Fruit fly (Drosophila melanogaster) whole organism, wandering third instar larva: Measurements from ENCODE around the gene CG13615.

Source experiments
- Abd-B ChIP-seq: fragments of >200 bp; optimal IDR thresholded peaks from 2 replicates; lab custom pipeline; 2017; ENCODE audit warnings: missing biosample characterization, missing genetic modification characterization
- CG32264 ChIP-seq: fragments of 200-800 bp; sonication (Bioruptor generic); optimal IDR thresholded peaks from 2 replicates; lab custom pipeline; 2016; ENCODE audit warnings: missing biosample characterization, missing genetic modification characterization
- CG9705 ChIP-seq: fragments of 200-800 bp; sonication (Bioruptor generic); optimal IDR thresholded peaks from 2 replicates; lab custom pipeline; 2018; ENCODE audit warnings: missing biosample characterization, mild to moderate bottlenecking, missing genetic modification characterization
- CrebA ChIP-seq: fragments of 200-800 bp; sonication (Bioruptor generic); optimal IDR thresholded peaks from 2 replicates; lab custom pipeline; 2016; ENCODE audit warnings: missing biosample characterization, mild to moderate bottlenecking, missing genetic modification characterization, borderline replicate concordance
- Dfd ChIP-seq: fragments of >200 bp; optimal IDR thresholded peaks from 2 replicates; lab custom pipeline; 2017; ENCODE audit warnings: missing biosample characterization, missing genetic modification characterization
- Dif ChIP-seq: fragments of 200-275, 200-300 bp; sonication (Bioruptor generic); optimal IDR thresholded peaks from 2 replicates; lab custom pipeline; 2018; ENCODE audit warnings: missing biosample characterization, missing genetic modification characterization; ENCODE audit not compliant: partially characterized antibody
- GATAd ChIP-seq: sonication (Bioruptor generic); optimal IDR thresholded peaks from 2 replicates; lab custom pipeline; 2016; ENCODE audit warnings: missing biosample characterization, missing genetic modification characterization
- HLH106 ChIP-seq: fragments of 200-800 bp; optimal IDR thresholded peaks from 3 replicates; lab custom pipeline; 2019; ENCODE audit warnings: missing biosample characterization, mild to moderate bottlenecking, missing genetic modification characterization, moderate library complexity
- Hr78 ChIP-seq: fragments of >200 bp; optimal IDR thresholded peaks from 2 replicates; lab custom pipeline; 2017; ENCODE audit warnings: missing biosample characterization, missing genetic modification characterization
- Hr83 ChIP-seq: fragments of 200-300 bp; sonication (Bioruptor generic); optimal IDR thresholded peaks from 2 replicates; lab custom pipeline; 2016; ENCODE audit warnings: missing biosample characterization, mild to moderate bottlenecking, missing genetic modification characterization, moderate library complexity; ENCODE audit not compliant: poor library complexity, severe bottlenecking
- Jra ChIP-seq: sonication (Bioruptor generic); optimal IDR thresholded peaks from 2 replicates; lab custom pipeline; 2016; ENCODE audit warnings: missing biosample characterization, missing genetic modification characterization
- Mio ChIP-seq: sonication (Bioruptor generic); optimal IDR thresholded peaks from 2 replicates; lab custom pipeline; 2016; ENCODE audit warnings: missing biosample characterization, missing genetic modification characterization
- N ChIP-seq: fragments of >200 bp; optimal IDR thresholded peaks from 2 replicates; lab custom pipeline; 2018; ENCODE audit warnings: missing biosample characterization, missing external identifiers, missing genetic modification characterization
- OdsH ChIP-seq: fragments of 200-800 bp; sonication (Bioruptor generic); optimal IDR thresholded peaks from 2 replicates; lab custom pipeline; 2016; ENCODE audit warnings: missing biosample characterization, mild to moderate bottlenecking, missing genetic modification characterization
- Rel ChIP-seq, 2 experiments: fragments of 200-800 bp; sonication (Bioruptor generic) in 1 of 2; optimal IDR thresholded peaks; 2 replicates in 1 of 2; 3 replicates in 1 of 2; lab custom pipeline; 2016 to 2019; ENCODE audit warnings: mild to moderate bottlenecking in 2 of 2, missing biosample characterization in 2 of 2, missing genetic modification characterization in 2 of 2, moderate library complexity in 1 of 2
- Sp1 ChIP-seq: fragments of 200-800 bp; sonication (Bioruptor generic); optimal IDR thresholded peaks from 3 replicates; lab custom pipeline; 2019; ENCODE audit warnings: missing biosample characterization, mild to moderate bottlenecking, missing genetic modification characterization, moderate library complexity
- Vsx2 ChIP-seq: fragments of 200-300, 225-300 bp; sonication (Bioruptor generic); optimal IDR thresholded peaks from 2 replicates; lab custom pipeline; 2018; ENCODE audit warnings: missing biosample characterization, missing genetic modification characterization; ENCODE audit not compliant: partially characterized antibody
- br ChIP-seq: fragments of 200-800 bp; sonication (Bioruptor generic); optimal IDR thresholded peaks from 2 replicates; lab custom pipeline; 2016; ENCODE audit warnings: missing biosample characterization, missing genetic modification characterization
- dl ChIP-seq, 2 experiments: fragments of 175-275, 200-275 bp in 1 of 2; fragments of 200-275 bp in 1 of 2; sonication (Bioruptor generic); optimal IDR thresholded peaks; lab custom pipeline; 2018; ENCODE audit warnings: mild to moderate bottlenecking in 2 of 2, missing biosample characterization in 2 of 2, missing genetic modification characterization in 2 of 2, moderate library complexity in 2 of 2; ENCODE audit not compliant: partially characterized antibody in 2 of 2, insufficient read depth in 1 of 2
- dmrt93B ChIP-seq: fragments of 200-800 bp; sonication (Bioruptor generic); optimal IDR thresholded peaks from 2 replicates; lab custom pipeline; 2018; ENCODE audit warnings: missing biosample characterization, mild to moderate bottlenecking, missing genetic modification characterization
- dsf ChIP-seq: sonication (Bioruptor generic); optimal IDR thresholded peaks from 2 replicates; lab custom pipeline; 2016; ENCODE audit warnings: missing biosample characterization, missing genetic modification characterization, borderline replicate concordance
- foxo ChIP-seq, 2 experiments: fragments of 200-800 bp; sonication (Bioruptor generic); optimal IDR thresholded peaks; 2 replicates in 1 of 2; 3 replicates in 1 of 2; lab custom pipeline; 2016 to 2017; ENCODE audit warnings: missing biosample characterization in 2 of 2, missing genetic modification characterization in 2 of 2
- fru ChIP-seq: fragments of 200-800 bp; sonication (Bioruptor generic); optimal IDR thresholded peaks from 3 replicates; lab custom pipeline; 2016; ENCODE audit warnings: missing biosample characterization, mild to moderate bottlenecking, missing genetic modification characterization
- jim ChIP-seq: fragments of 175-275, 200-325 bp; sonication (Bioruptor generic); optimal IDR thresholded peaks from 2 replicates; lab custom pipeline; 2016; ENCODE audit warnings: missing biosample characterization, mild to moderate bottlenecking, missing genetic modification characterization
- lola ChIP-seq: fragments of >200 bp; optimal IDR thresholded peaks from 2 replicates; lab custom pipeline; 2017; ENCODE audit warnings: missing biosample characterization, missing genetic modification characterization
- psq ChIP-seq: fragments of 200-800 bp; sonication (Bioruptor generic); optimal IDR thresholded peaks from 3 replicates; lab custom pipeline; 2017; ENCODE audit warnings: missing biosample characterization, mild to moderate bottlenecking, missing genetic modification characterization, moderate library complexity
- rgr ChIP-seq: fragments of 200-800 bp; sonication (Bioruptor generic); optimal IDR thresholded peaks from 3 replicates; lab custom pipeline; 2016; ENCODE audit warnings: missing biosample characterization, mild to moderate bottlenecking, missing genetic modification characterization
- sage ChIP-seq: fragments of 200-800 bp; sonication (Bioruptor generic); optimal IDR thresholded peaks from 2 replicates; lab custom pipeline; 2016; ENCODE audit warnings: missing biosample characterization, mild to moderate bottlenecking, missing genetic modification characterization
- sv ChIP-seq: fragments of 200-800 bp; sonication (Bioruptor generic); optimal IDR thresholded peaks from 3 replicates; lab custom pipeline; 2016; ENCODE audit warnings: missing biosample characterization, missing genetic modification characterization
- tai ChIP-seq: sonication (Bioruptor generic); optimal IDR thresholded peaks from 2 replicates; lab custom pipeline; 2016; ENCODE audit warnings: missing biosample characterization, missing genetic modification characterization
- usp ChIP-seq: fragments of >200 bp; optimal IDR thresholded peaks from 2 replicates; lab custom pipeline; 2017; ENCODE audit warnings: missing biosample characterization, missing genetic modification characterization
- woc ChIP-seq: sonication (Bioruptor generic); optimal IDR thresholded peaks from 2 replicates; lab custom pipeline; 2016; ENCODE audit warnings: missing biosample characterization, mild to moderate bottlenecking, missing genetic modification characterization

The CG13615 gene

dm6 chr3R:24369268-24369667, 21.1 kb upstream of the CG13615 start, which contains the start of gene CG13614:
TSS of gene CG13614 (plus strand) at chr3R:24369568.
- TF ChIP-seq br (no peak), Sp1 (GFP tag; lab: Kevin White, UChicago) (no peak), Dfd (GFP tag; lab: Kevin White, UChicago) (no peak), Mio (GFP tag; lab: Kevin White, UChicago) (no peak), lola (GFP tag; lab: Kevin White, UChicago) (no peak), foxo (GFP tag; optimal IDR thresholded peaks at IDR 0.05; lab: Kevin White, UChicago) (no peak)

- TF ChIP-seq woc (GFP tag; lab: Kevin White, UChicago) (no peak), dl (GFP tag; optimal IDR thresholded peaks at IDR 0.05; lab: Kevin White, UChicago; ENCODE audit: insufficient read depth in 1 of 2, partially characterized antibody in 2 of 2) (no peak), CrebA (GFP tag; lab: Kevin White, UChicago) (no peak), dmrt93B (no peak), fru (GFP tag; lab: Kevin White, UChicago) (no peak), tai (GFP tag; lab: Kevin White, UChicago) (no peak), Rel (GFP tag; optimal IDR thresholded peaks at IDR 0.05; lab: Kevin White, UChicago) (no peak), Rel (tag; optimal IDR thresholded peaks at IDR 0.05; lab: Kevin White, UChicago) (no peak), foxo (GFP tag; optimal IDR thresholded peaks at IDR 0.05; lab: Kevin White, UChicago) (no peak), Vsx2 (GFP tag; lab: Kevin White, UChicago) (no peak), Dif (GFP tag; lab: Kevin White, UChicago) (no peak), Dfd (GFP tag; lab: Kevin White, UChicago) (no peak), Abd-B (GFP tag; lab: Kevin White, UChicago) (no peak), GATAd (no peak), HLH106 (tag; lab: Kevin White, UChicago) (no peak), N (no peak)
Measured at dm6 chr3R:24372662-24373061, 17.7 kb upstream of the CG13615 start, which contains the start of gene CG17782. TSS of gene CG17782 (minus strand) at chr3R:24372762.

- TF ChIP-seq psq (no peak), OdsH (GFP tag; lab: Kevin White, UChicago) (no peak), CrebA (GFP tag; lab: Kevin White, UChicago) (no peak), rgr (GFP tag; lab: Kevin White, UChicago) (no peak), tai (GFP tag; lab: Kevin White, UChicago) (no peak), lola (GFP tag; lab: Kevin White, UChicago) (no peak), CG9705 (GFP tag; lab: Kevin White, UChicago) (no peak), jim (GFP tag; lab: Kevin White, UChicago) (no peak), Hr83 (no peak), Jra (GFP tag; lab: Kevin White, UChicago) (no peak), Rel (GFP tag; optimal IDR thresholded peaks at IDR 0.05; lab: Kevin White, UChicago) (no peak), Rel (tag; optimal IDR thresholded peaks at IDR 0.05; lab: Kevin White, UChicago) (no peak), Mio (GFP tag; lab: Kevin White, UChicago) (no peak), Hr78 (no peak), sv (GFP tag; lab: Kevin White, UChicago) (no peak), Vsx2 (GFP tag; lab: Kevin White, UChicago) (no peak), sage (no peak)
- TF ChIP-seq, all 38 proteins: peak for 0
Measured at dm6 chr3R:24375561-24375960, 14.8 kb upstream of the CG13615 start, which contains the start of gene CG17781. TSS of gene CG17781 (minus strand) at chr3R:24375661.

dm6 chr3R:24376565-24376964, 13.8 kb upstream of the CG13615 start, which contains the start of gene CG33342:
TSS of gene CG33342 (plus strand) at chr3R:24376865.
- TF ChIP-seq Abd-B (GFP tag; lab: Kevin White, UChicago): no peak
- TF ChIP-seq CG32264: no peak
- TF ChIP-seq dsf: no peak
- TF ChIP-seq OdsH (GFP tag; lab: Kevin White, UChicago): no peak
- no peak for TF ChIP-seq Hr83
- no peak for TF ChIP-seq lola (GFP tag; lab: Kevin White, UChicago)
- TF ChIP-seq woc (GFP tag; lab: Kevin White, UChicago): no peak
- TF ChIP-seq Dfd (GFP tag; lab: Kevin White, UChicago): no peak
- no peak for TF ChIP-seq usp
- TF ChIP-seq Dif (GFP tag; lab: Kevin White, UChicago): no peak
- TF ChIP-seq N: no peak
